Fruit fly (Drosophila melanogaster) S2 (cell line): ENCODE data around the gene CG4440.

Experiments
- CG8478 ChIP-seq: fragments of >200 bp; optimal IDR thresholded peaks from 2 replicates; lab custom pipeline; 2018
- CTCF ChIP-seq, 2 experiments: fragments of >200 bp; optimal IDR thresholded peaks; 2 replicates each; lab custom pipeline; 2018

- no peak for TF ChIP-seq CG8478 (lab: Kevin White, UChicago)
- TF ChIP-seq CTCF (optimal IDR thresholded peaks at IDR 0.05; lab: Kevin White, UChicago): no peak
Measured at dm6 chr2L:16329625-16330024, at the start of gene CG4440.
